Worm (Caenorhabditis elegans) whole organism, L2 larva: ENCODE data around the gene T08D10.4.

Source experiments
- ama-1 ChIP-seq: fragments of 150-350 bp; optimal IDR thresholded peaks from 2 replicates; lab custom pipeline; 2018; ENCODE audit warnings: inconsistent platforms
- crh-2 ChIP-seq: sonication (generic microtip); optimal IDR thresholded peaks from 2 replicates; lab custom pipeline; 2017; ENCODE audit warnings: missing biosample characterization, missing genetic modification characterization
- elt-1 ChIP-seq: fragments of 150-350 bp; optimal IDR thresholded peaks from 2 replicates; lab custom pipeline; 2014; ENCODE audit warnings: missing biosample characterization, missing genetic modification characterization
- mab-5 ChIP-seq: fragments of 150-350 bp; optimal IDR thresholded peaks from 2 replicates; lab custom pipeline; 2014; ENCODE audit warnings: missing biosample characterization, missing genetic modification characterization
- nhr-10 ChIP-seq: sonication (generic microtip); optimal IDR thresholded peaks from 2 replicates; lab custom pipeline; 2017; ENCODE audit warnings: missing biosample characterization, missing genetic modification characterization
- nhr-11 ChIP-seq: fragments of 150-350 bp; optimal IDR thresholded peaks from 2 replicates; lab custom pipeline; 2014; ENCODE audit warnings: missing biosample characterization, missing genetic modification characterization
- nhr-6 ChIP-seq: fragments of 150-350 bp; optimal IDR thresholded peaks from 2 replicates; lab custom pipeline; 2014; ENCODE audit warnings: missing biosample characterization, missing genetic modification characterization
- sem-4 ChIP-seq: fragments of 150-350 bp; optimal IDR thresholded peaks from 2 replicates; lab custom pipeline; 2014; ENCODE audit warnings: missing biosample characterization, missing genetic modification reagents, missing genetic modification characterization
- unc-39 ChIP-seq: fragments of 150-350 bp; optimal IDR thresholded peaks from 2 replicates; lab custom pipeline; 2014; ENCODE audit warnings: missing biosample characterization, missing genetic modification characterization
- ztf-11 ChIP-seq: sonication (generic microtip); optimal IDR thresholded peaks from 2 replicates; lab custom pipeline; 2017; ENCODE audit warnings: missing biosample characterization, missing genetic modification characterization

ce11 chrX:11969554-11969953 is 16.4 kb upstream of the T08D10.4 start:
- TF ChIP-seq crh-2 (tag; lab: Kevin White, UChicago) (no peak), sem-4 (no peak), nhr-11 (no peak), mab-5 (no peak), ama-1 (lab: Kevin White, UChicago) (no peak), unc-39 (tag; lab: Kevin White, UChicago) (no peak), nhr-6 (no peak), ztf-11 (no peak), elt-1 (no peak), nhr-10 (no peak)
